Fruit fly (Drosophila melanogaster) whole organism, embryonic: Measurements from ENCODE around the gene Ppm1.

ENCODE experiments used
- CG10209 ChIP-seq: fragments of 200-800 bp; sonication (Bioruptor generic); optimal IDR thresholded peaks from 3 replicates; lab custom pipeline; 2017; ENCODE audit warnings: missing biosample characterization, mild to moderate bottlenecking, missing genetic modification characterization, missing genetic modification reagents
- CG10321 ChIP-seq: fragments of 200-800 bp; sonication (Bioruptor generic); IDR thresholded peaks from 2 replicates; pipeline ENCODE4 v1.3.6; 2022; ENCODE audit warnings: missing biosample characterization, missing genetic modification characterization
- CG10431 ChIP-seq: fragments of 200-800 bp; sonication (Bioruptor generic); optimal IDR thresholded peaks from 3 replicates; lab custom pipeline; 2018; ENCODE audit warnings: missing biosample characterization, mild to moderate bottlenecking, missing genetic modification characterization
- CG10565 ChIP-seq: fragments of 200-800 bp; sonication (Bioruptor generic); optimal IDR thresholded peaks from 3 replicates; lab custom pipeline; 2016; ENCODE audit warnings: missing biosample characterization, mild to moderate bottlenecking, missing genetic modification characterization
- CG13424 ChIP-seq: fragments of 200-800 bp; sonication (Bioruptor generic); optimal IDR thresholded peaks from 2 replicates; lab custom pipeline; 2019; ENCODE audit warnings: missing biosample characterization, mild to moderate bottlenecking, missing genetic modification characterization, moderate library complexity
- CG14965 ChIP-seq: fragments of 200-800 bp; sonication (Bioruptor generic); optimal IDR thresholded peaks from 2 replicates; lab custom pipeline; 2016; ENCODE audit warnings: missing biosample characterization, missing genetic modification characterization, borderline replicate concordance
- CG17829 ChIP-seq: fragments of 200-800 bp; optimal IDR thresholded peaks from 2 replicates; lab custom pipeline; 2019; ENCODE audit warnings: missing biosample characterization, mild to moderate bottlenecking, missing genetic modification characterization, moderate library complexity
- CG2199 ChIP-seq: fragments of 200-800 bp; sonication (Bioruptor generic); IDR thresholded peaks from 3 replicates; pipeline ENCODE4 v1.3.6; 2022; ENCODE audit warnings: missing biosample characterization, missing genetic modification characterization
- CG32767 ChIP-seq: fragments of 200-800 bp; sonication (Bioruptor generic); IDR thresholded peaks from 2 replicates; pipeline ENCODE4 v1.3.6; 2022; ENCODE audit warnings: missing biosample characterization, missing genetic modification characterization
- CG33213 ChIP-seq: fragments of 200-800 bp; sonication (Bioruptor generic); optimal IDR thresholded peaks from 3 replicates; lab custom pipeline; 2016; ENCODE audit warnings: missing biosample characterization, missing genetic modification characterization
- CG34376 ChIP-seq: fragments of 200-800 bp; sonication (Bioruptor generic); optimal IDR thresholded peaks from 2 replicates; lab custom pipeline; 2018; ENCODE audit warnings: missing biosample characterization, mild to moderate bottlenecking, missing genetic modification characterization
- CG6683 ChIP-seq: fragments of 200-800 bp; sonication (Bioruptor generic); optimal IDR thresholded peaks from 2 replicates; lab custom pipeline; 2017; ENCODE audit warnings: missing biosample characterization, mild to moderate bottlenecking, missing genetic modification characterization, missing genetic modification reagents
- CG6765 ChIP-seq: fragments of 200-800 bp; sonication (Bioruptor generic); optimal IDR thresholded peaks from 3 replicates; lab custom pipeline; 2017; ENCODE audit warnings: missing biosample characterization, mild to moderate bottlenecking, missing genetic modification characterization
- CG7928 ChIP-seq: fragments of 200-800 bp; sonication (Bioruptor generic); optimal IDR thresholded peaks from 2 replicates; lab custom pipeline; 2017; ENCODE audit warnings: missing biosample characterization, mild to moderate bottlenecking, missing genetic modification characterization
- CG8290 ChIP-seq, 3 experiments: fragments of 200-800 bp; sonication (Bioruptor generic); optimal IDR thresholded peaks; 2 replicates each; lab custom pipeline; 2016 to 2019; ENCODE audit warnings: missing biosample characterization in 3 of 3, missing genetic modification characterization in 3 of 3, mild to moderate bottlenecking in 2 of 3, moderate library complexity in 1 of 3
- CG9817 ChIP-seq: fragments of 200-800 bp; sonication (Bioruptor generic); optimal IDR thresholded peaks from 2 replicates; lab custom pipeline; 2018; ENCODE audit warnings: missing biosample characterization, mild to moderate bottlenecking, missing genetic modification characterization, moderate library complexity
- CHES-1-like ChIP-seq: fragments of 200-800 bp; sonication (Bioruptor generic); optimal IDR thresholded peaks from 2 replicates; lab custom pipeline; 2016; ENCODE audit warnings: missing biosample characterization, missing genetic modification characterization
- CoRest ChIP-seq: fragments of 200-800 bp; sonication (Bioruptor generic); optimal IDR thresholded peaks from 3 replicates; lab custom pipeline; 2018; ENCODE audit warnings: missing biosample characterization, mild to moderate bottlenecking, missing genetic modification characterization, moderate library complexity
- CrebB ChIP-seq: fragments of 200-800 bp; sonication (Bioruptor generic); optimal IDR thresholded peaks from 3 replicates; lab custom pipeline; 2018; ENCODE audit warnings: missing biosample characterization, mild to moderate bottlenecking, missing genetic modification characterization
- E2f1 ChIP-seq: fragments of 200-800 bp; sonication (Bioruptor generic); IDR thresholded peaks from 2 replicates; pipeline ENCODE4 v1.3.6; 2022; ENCODE audit warnings: missing biosample characterization, missing genetic modification characterization
- Fer3 ChIP-seq: fragments of 200-800 bp; sonication (Bioruptor generic); optimal IDR thresholded peaks from 2 replicates; lab custom pipeline; 2018; ENCODE audit warnings: missing biosample characterization, mild to moderate bottlenecking, missing genetic modification characterization, moderate library complexity
- H2.0 ChIP-seq: fragments of 200-800 bp; sonication (Bioruptor generic); IDR thresholded peaks from 2 replicates; pipeline ENCODE4 v1.3.6; 2022; ENCODE audit warnings: missing biosample characterization, missing genetic modification characterization
- Lim3 ChIP-seq: fragments of 200-800 bp; sonication (Bioruptor generic); IDR thresholded peaks from 2 replicates; pipeline ENCODE4 v1.3.6; 2022; ENCODE audit warnings: missing biosample characterization, missing genetic modification characterization
- Med ChIP-seq: fragments of 200-800 bp; sonication (Bioruptor generic); peaks from one replicate; lab custom pipeline; 2016; ENCODE audit warnings: missing biosample characterization, missing genetic modification characterization, mild to moderate bottlenecking, inconsistent platforms, moderate library complexity
- NfI ChIP-seq: fragments of 200-800 bp; sonication (Bioruptor generic); optimal IDR thresholded peaks from 3 replicates; lab custom pipeline; 2018; ENCODE audit warnings: missing biosample characterization, mild to moderate bottlenecking, missing genetic modification characterization, moderate library complexity
- Sry-β ChIP-seq: fragments of 200-800 bp; sonication (Bioruptor generic); optimal IDR thresholded peaks from 2 replicates; lab custom pipeline; 2018; ENCODE audit warnings: missing biosample characterization, mild to moderate bottlenecking, missing genetic modification characterization, moderate library complexity
- ab ChIP-seq: fragments of 200-800 bp; sonication (Bioruptor generic); optimal IDR thresholded peaks from 2 replicates; lab custom pipeline; 2016; ENCODE audit warnings: missing biosample characterization, missing genetic modification characterization
- ci ChIP-seq: fragments of 200-800 bp; sonication (Bioruptor generic); IDR thresholded peaks from 3 replicates; pipeline ENCODE4 v1.3.6; 2022; ENCODE audit warnings: missing biosample characterization, missing genetic modification characterization
- croc ChIP-seq: fragments of 200-800 bp; sonication (Bioruptor generic); conservative IDR thresholded peaks from 3 replicates; pipeline ENCODE4 v1.3.6; 2022; ENCODE audit warnings: missing biosample characterization, missing genetic modification characterization
- dmrt11E ChIP-seq: fragments of 200-800 bp; sonication (Bioruptor generic); optimal IDR thresholded peaks from 3 replicates; lab custom pipeline; 2018; ENCODE audit warnings: missing biosample characterization, mild to moderate bottlenecking, missing genetic modification characterization, moderate library complexity
- ewg ChIP-seq: fragments of 200-800 bp; sonication (Bioruptor generic); optimal IDR thresholded peaks from 3 replicates; lab custom pipeline; 2017; ENCODE audit warnings: mild to moderate bottlenecking, missing biosample characterization, missing genetic modification reagents, missing genetic modification characterization
- gem ChIP-seq: fragments of 200-800 bp; sonication (Bioruptor generic); optimal IDR thresholded peaks from 2 replicates; lab custom pipeline; 2019; ENCODE audit warnings: missing biosample characterization, mild to moderate bottlenecking, missing genetic modification characterization, moderate library complexity
- hkb ChIP-seq, 2 experiments: fragments of 200-800 bp in 1 of 2; fragments of >200 bp in 1 of 2; sonication (Bioruptor generic) in 1 of 2; IDR thresholded peaks in 1 of 2; optimal IDR thresholded peaks in 1 of 2; 2 replicates each; pipeline versions ENCODE4 v1.3.6 to Lab custom; 2017 to 2022; ENCODE audit warnings: missing biosample characterization in 1 of 2, missing genetic modification characterization in 1 of 2
- knrl ChIP-seq: fragments of 200-800 bp; sonication (Bioruptor generic); IDR thresholded peaks from 3 replicates; pipeline ENCODE4 v1.3.6; 2022; ENCODE audit warnings: missing biosample characterization, missing genetic modification characterization; ENCODE audit not compliant: partially characterized antibody
- lab ChIP-seq: fragments of 200-800 bp; sonication (Bioruptor generic); optimal IDR thresholded peaks from 3 replicates; lab custom pipeline; 2017; ENCODE audit warnings: missing biosample characterization, missing genetic modification characterization, mild to moderate bottlenecking, moderate library complexity, missing genetic modification reagents
- lmd ChIP-seq: fragments of 200-800 bp; sonication (Bioruptor generic); IDR thresholded peaks from 2 replicates; pipeline ENCODE4 v1.3.6; 2022; ENCODE audit warnings: missing biosample characterization, missing genetic modification characterization
- lola ChIP-seq, 3 experiments: fragments of >200 bp in 2 of 3; fragments of 200-800 bp in 1 of 3; sonication (Bioruptor generic) in 1 of 3; optimal IDR thresholded peaks; 2 replicates each; lab custom pipeline; 2017 to 2019; ENCODE audit warnings: missing biosample characterization in 3 of 3, missing genetic modification characterization in 3 of 3, mild to moderate bottlenecking in 1 of 3, moderate library complexity in 1 of 3
- nom ChIP-seq: fragments of 200-800 bp; sonication (Bioruptor generic); optimal IDR thresholded peaks from 2 replicates; lab custom pipeline; 2017; ENCODE audit warnings: missing biosample characterization, missing genetic modification characterization, mild to moderate bottlenecking, moderate library complexity, missing genetic modification reagents
- pita ChIP-seq: fragments of 200-800 bp; sonication (Bioruptor generic); optimal IDR thresholded peaks from 2 replicates; lab custom pipeline; 2017; ENCODE audit warnings: missing biosample characterization, mild to moderate bottlenecking, missing genetic modification characterization
- pzg ChIP-seq: fragments of 200-800 bp; sonication (Bioruptor generic); optimal IDR thresholded peaks from 3 replicates; lab custom pipeline; 2018; ENCODE audit warnings: missing biosample characterization, mild to moderate bottlenecking, missing genetic modification characterization, moderate library complexity
- sc ChIP-seq, 3 experiments: fragments of >200 bp in 2 of 3; fragments of 200-800 bp in 1 of 3; sonication (Bioruptor generic) in 1 of 3; optimal IDR thresholded peaks; 2 replicates in 2 of 3; 3 replicates in 1 of 3; lab custom pipeline; 2017; ENCODE audit warnings: mild to moderate bottlenecking in 1 of 3, missing biosample characterization in 1 of 3, missing genetic modification characterization in 1 of 3, missing genetic modification reagents in 1 of 3
- sd ChIP-seq: fragments of 200-800 bp; sonication (Bioruptor generic); optimal IDR thresholded peaks from 3 replicates; lab custom pipeline; 2018; ENCODE audit warnings: missing biosample characterization, mild to moderate bottlenecking, missing genetic modification characterization, moderate library complexity
- sens ChIP-seq: fragments of 200-800 bp; sonication (Bioruptor generic); peaks from one replicate; lab custom pipeline; 2016; ENCODE audit warnings: missing biosample characterization, missing genetic modification characterization
- tna ChIP-seq: fragments of 200-800 bp; sonication (Bioruptor generic); IDR thresholded peaks from 2 replicates; pipeline ENCODE4 v1.3.6; 2022; ENCODE audit warnings: missing biosample characterization, missing genetic modification characterization; ENCODE audit not compliant: partially characterized antibody
- zfh2 ChIP-seq: fragments of 200-800 bp; sonication (Bioruptor generic); optimal IDR thresholded peaks from 2 replicates; lab custom pipeline; 2016; ENCODE audit warnings: missing biosample characterization, missing genetic modification characterization

Gene Ppm1

DNA sequence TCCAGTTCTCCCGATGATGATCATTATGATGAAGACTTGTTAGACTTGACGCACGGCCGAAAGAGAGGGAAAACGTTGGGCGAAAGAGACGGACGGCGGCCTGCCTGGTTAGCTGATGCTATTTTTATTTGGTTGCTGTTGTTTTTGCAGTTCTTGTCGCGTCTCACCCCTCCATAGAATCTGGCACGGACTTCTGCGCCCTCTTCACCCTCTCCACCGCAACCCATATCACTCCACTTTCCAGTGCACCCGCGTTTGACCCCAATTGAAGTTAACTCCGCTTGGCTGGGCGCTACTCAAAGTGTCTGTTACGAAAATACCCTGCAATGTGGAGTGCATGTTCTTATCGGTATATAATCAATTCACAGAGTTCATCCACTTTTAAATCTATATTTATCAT, 20.0 kb upstream of the Ppm1 start (continued):
- TF ChIP-seq CG32767 (GFP tag; lab: Robert Waterston, UW): 0 out of 2 replicates have a peak, but pooled peaks have one; percentile 6

DNA sequence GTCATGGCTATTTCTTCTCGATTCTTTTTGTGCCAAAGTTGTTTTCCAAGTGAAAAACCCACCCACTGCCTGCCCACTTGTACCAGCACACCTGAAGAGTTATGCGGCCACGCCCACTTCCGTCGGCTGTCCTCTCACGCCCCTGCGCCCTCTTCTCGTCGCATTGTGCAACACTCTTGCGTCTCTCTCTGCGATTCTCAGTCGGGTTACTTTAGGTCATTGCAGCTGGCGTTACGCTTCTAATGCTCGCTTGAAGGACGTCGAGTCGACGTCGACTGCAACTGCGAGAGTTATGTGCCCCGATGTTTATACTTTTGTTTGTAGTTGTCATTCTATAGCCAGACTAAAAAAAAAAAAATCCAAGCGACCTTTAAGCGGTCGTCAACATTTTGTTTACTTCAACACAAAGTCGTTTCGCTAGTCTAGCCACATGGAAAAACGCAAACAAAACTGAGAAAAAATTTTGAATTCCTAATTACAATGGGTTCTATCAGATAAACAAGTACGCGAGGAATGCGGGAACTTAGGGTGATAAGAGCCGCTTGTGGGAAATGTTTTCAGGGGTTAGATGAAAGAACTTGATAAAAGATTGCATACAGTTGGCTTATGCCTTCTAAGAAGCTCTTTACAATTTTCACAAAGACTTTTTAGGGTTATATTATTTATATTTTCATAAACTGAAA, 19.2 kb upstream of the Ppm1 start:
- TF ChIP-seq ewg (GFP tag; lab: Kevin White, UChicago): no peak
- TF ChIP-seq CG10209 (GFP tag; lab: Kevin White, UChicago): no peak
- TF ChIP-seq hkb (optimal IDR thresholded peaks at IDR 0.05; lab: Kevin White, UChicago): no peak
- no peak for TF ChIP-seq hkb (GFP tag; IDR thresholded peaks at IDR 0.05; lab: Robert Waterston, UW)
- peak; percentile 7 for TF ChIP-seq Med (GFP tag; lab: Kevin White, UChicago)
- TF ChIP-seq ab: no peak
- no peak for TF ChIP-seq croc (GFP tag; lab: Robert Waterston, UW)
- 0 out of 2 replicates have a peak, but pooled peaks have one; percentile 4 for TF ChIP-seq H2.0
- TF ChIP-seq dmrt11E (tag; lab: Kevin White, UChicago): no peak
- no peak for TF ChIP-seq tna (GFP tag; lab: Robert Waterston, UW)
- TF ChIP-seq Fer3 (tag; lab: Kevin White, UChicago): no peak
- TF ChIP-seq CG17829 (tag; lab: Kevin White, UChicago): peak; percentile 91
- no peak for TF ChIP-seq CG7928 (GFP tag; lab: Kevin White, UChicago)
- TF ChIP-seq sc (optimal IDR thresholded peaks at IDR 0.05; lab: Kevin White, UChicago): no peak
- TF ChIP-seq sc (GFP tag; optimal IDR thresholded peaks at IDR 0.05; lab: Kevin White, UChicago): no peak
- peak; percentile 20 for TF ChIP-seq CG34376 (GFP tag; lab: Kevin White, UChicago)
- TF ChIP-seq CG13424: no peak
- TF ChIP-seq nom: no peak
- no peak for TF ChIP-seq zfh2
- no peak for TF ChIP-seq CG6683 (GFP tag; lab: Kevin White, UChicago)
- no peak for TF ChIP-seq CG10431 (GFP tag; lab: Kevin White, UChicago)
- no peak for TF ChIP-seq CrebB (tag; lab: Kevin White, UChicago)
- no peak for TF ChIP-seq gem (tag; lab: Kevin White, UChicago)
- no peak for TF ChIP-seq CG6765 (GFP tag; lab: Kevin White, UChicago)
- TF ChIP-seq knrl (GFP tag; lab: Robert Waterston, UW): no peak
- TF ChIP-seq CG10565: no peak
- TF ChIP-seq CG9817 (tag; lab: Kevin White, UChicago): no peak
- 0 out of 3 replicates have a peak, but pooled peaks have one; percentile 8 for TF ChIP-seq ci (GFP tag; lab: Robert Waterston, UW)
- TF ChIP-seq CG8290 (GFP tag; optimal IDR thresholded peaks at IDR 0.05; lab: Kevin White, UChicago): no peak
- peak in 1 of 2 experiments; percentile 8 for TF ChIP-seq CG8290 (tag; optimal IDR thresholded peaks at IDR 0.05; lab: Kevin White, UChicago)
- no peak for TF ChIP-seq lab (GFP tag; lab: Kevin White, UChicago)
- TF ChIP-seq sens (GFP tag; lab: Kevin White, UChicago): peak; percentile 75
- TF ChIP-seq E2f1: no peak
- no peak for TF ChIP-seq CG2199 (GFP tag; lab: Robert Waterston, UW)
- TF ChIP-seq pita: no peak
- no peak for TF ChIP-seq Sry-β (GFP tag; lab: Kevin White, UChicago)
- peak; percentile 90 for TF ChIP-seq sd
- TF ChIP-seq lola (GFP tag; optimal IDR thresholded peaks at IDR 0.05; lab: Kevin White, UChicago): no peak
- no peak for TF ChIP-seq NfI (GFP tag; lab: Kevin White, UChicago)
- no peak for TF ChIP-seq Lim3 (GFP tag; lab: Robert Waterston, UW)
- no peak for TF ChIP-seq CG14965 (GFP tag; lab: Kevin White, UChicago)
- no peak for TF ChIP-seq CG10321 (GFP tag; lab: Robert Waterston, UW)
- no peak for TF ChIP-seq CoRest
- no peak for TF ChIP-seq CG33213 (GFP tag; lab: Kevin White, UChicago)
- TF ChIP-seq lmd (GFP tag; lab: Robert Waterston, UW): no peak
- TF ChIP-seq pzg (GFP tag; lab: Kevin White, UChicago): no peak
- TF ChIP-seq CHES-1-like (GFP tag; lab: Kevin White, UChicago): no peak
